Worm (Caenorhabditis elegans): ENCODE data around the gene C06H5.14.

Gene C06H5.14

ce11 chrV:17951172-17951999 lies 47.5 kb downstream of the C06H5.14 start, which contains the start of gene Y59A8B.24:
Y59A8B.24 (plus strand) TSS chrV:17951949.
- TF ChIP-seq ztf-16 (tag; optimal IDR thresholded peaks at IDR 0.05) (peak; percentile 21), hlh-13 (GFP tag; optimal IDR thresholded peaks at IDR 0.05) (no peak), ceh-18 (tag; optimal IDR thresholded peaks at IDR 0.05) (peak; percentile 96), pag-3 (tag; optimal IDR thresholded peaks at IDR 0.05; ENCODE audit: borderline replicate concordance) (peak; percentile 74), dve-1 (tag; optimal IDR thresholded peaks at IDR 0.05) (peak; percentile 86), unc-55 (GFP tag; optimal IDR thresholded peaks at IDR 0.05) (peak; percentile 80), zip-5 (tag; optimal IDR thresholded peaks at IDR 0.05) (peak; percentile 49), ceh-9 (tag; optimal IDR thresholded peaks at IDR 0.05) (no peak), Y22D7AL.16 (tag; optimal IDR thresholded peaks at IDR 0.05) (no peak), ceh-48 (tag; optimal IDR thresholded peaks at IDR 0.05) (peak; percentile 21), mec-3 (tag; optimal IDR thresholded peaks at IDR 0.05; ENCODE audit: borderline replicate concordance) (peak; percentile 82), sox-2 (GFP tag; IDR thresholded peaks at IDR 0.05) (peak; percentile 26; the same call in 1 of the 2 replicates), pros-1 (tag; optimal IDR thresholded peaks at IDR 0.05) (peak; percentile 96), ceh-2 (tag; optimal IDR thresholded peaks at IDR 0.05) (peak; percentile 91), hlh-6 (tag; optimal IDR thresholded peaks at IDR 0.05) (peak; percentile 55), F13H6.1 (tag; optimal IDR thresholded peaks at IDR 0.05) (peak; percentile 78), ceh-19 (GFP tag; optimal IDR thresholded peaks at IDR 0.05) (peak; percentile 55), unc-3 (GFP tag; conservative IDR thresholded peaks at IDR 0.05) (no peak), unc-3 (tag; optimal IDR thresholded peaks at IDR 0.05) (no peak), ama-1 (optimal IDR thresholded peaks at IDR 0.05) (no peak), ceh-45 (GFP tag; IDR thresholded peaks at IDR 0.05) (no peak), ahr-1 (tag; optimal IDR thresholded peaks at IDR 0.05) (no peak), ceh-22 (tag; optimal IDR thresholded peaks at IDR 0.05) (peak; percentile 14), ref-2 (tag; optimal IDR thresholded peaks at IDR 0.05) (peak; percentile 95), unc-42 (tag; optimal IDR thresholded peaks at IDR 0.05) (peak; percentile 75), nhr-232 (tag; optimal IDR thresholded peaks at IDR 0.05) (no peak), ceh-14 (tag; optimal IDR thresholded peaks at IDR 0.05) (peak; percentile 77), sox-4 (tag; optimal IDR thresholded peaks at IDR 0.05) (peak; percentile 35), ceh-6 (GFP tag; optimal IDR thresholded peaks at IDR 0.05) (no peak), eyg-1 (tag; optimal IDR thresholded peaks at IDR 0.05) (peak; percentile 64), gmeb-2 (tag; optimal IDR thresholded peaks at IDR 0.05) (no peak), madf-2 (tag; optimal IDR thresholded peaks at IDR 0.05) (peak; percentile 18), pha-4 (tag; optimal IDR thresholded peaks at IDR 0.05) (no peak), C08G9.2 (tag; optimal IDR thresholded peaks at IDR 0.05) (peak; percentile 94), K09A11.1 (tag; optimal IDR thresholded peaks at IDR 0.05; ENCODE audit: insufficient read depth) (peak; percentile 64), fkh-10 (GFP tag; optimal IDR thresholded peaks at IDR 0.05) (no peak), ceh-34 (tag; optimal IDR thresholded peaks at IDR 0.05) (peak; percentile 92), syd-9 (tag; optimal IDR thresholded peaks at IDR 0.05) (peak; percentile 62), pat-9 (tag; optimal IDR thresholded peaks at IDR 0.05) (peak; percentile 19), pax-1 (tag; optimal IDR thresholded peaks at IDR 0.05) (no peak), tbx-7 (tag; optimal IDR thresholded peaks at IDR 0.05) (peak; percentile 73), hlh-30 (tag; optimal IDR thresholded peaks at IDR 0.05; ENCODE audit: insufficient read depth) (peak; percentile 96), fkh-6 (tag; optimal IDR thresholded peaks at IDR 0.05) (peak; percentile 53), rnt-1 (tag; optimal IDR thresholded peaks at IDR 0.05) (peak; percentile 91), nfya-1 (tag; optimal IDR thresholded peaks at IDR 0.05) (peak; percentile 96), hlh-8 (tag; optimal IDR thresholded peaks at IDR 0.05) (peak; percentile 90), ceh-31 (tag; optimal IDR thresholded peaks at IDR 0.05) (peak; percentile 97), K02D7.2 (tag; optimal IDR thresholded peaks at IDR 0.05) (no peak), C38D4.7 (GFP tag; optimal IDR thresholded peaks at IDR 0.05) (peak; percentile 9), ets-4 (tag; optimal IDR thresholded peaks at IDR 0.05) (peak; percentile 90), pqm-1 (tag; optimal IDR thresholded peaks at IDR 0.05) (peak; percentile 88)

Data from whole organism, late embryonic.